Fruit fly (Drosophila melanogaster) whole organism, pupa: Measurements from ENCODE around the gene Cpsf5.

Source experiments
- CG10348 ChIP-seq: fragments of 200-800 bp; sonication (Bioruptor generic); IDR thresholded peaks from 2 replicates; pipeline ENCODE4 v1.3.6; 2022; ENCODE audit warnings: missing biosample characterization, missing genetic modification characterization
- CG12605 ChIP-seq: fragments of 200-800 bp; sonication (Bioruptor generic); IDR thresholded peaks from 2 replicates; pipeline ENCODE4 v1.3.6; 2022; ENCODE audit warnings: missing biosample characterization, missing genetic modification characterization
- CG13204 ChIP-seq: fragments of 200-800 bp; sonication (Bioruptor generic); optimal IDR thresholded peaks from 2 replicates; lab custom pipeline; 2018; ENCODE audit warnings: missing biosample characterization, mild to moderate bottlenecking, missing genetic modification characterization, moderate library complexity
- CG14655 ChIP-seq: fragments of 200-800 bp; sonication (Bioruptor generic); optimal IDR thresholded peaks from 3 replicates; lab custom pipeline; 2017; ENCODE audit warnings: mild to moderate bottlenecking, missing biosample characterization, missing genetic modification reagents, missing genetic modification characterization
- CG15710 ChIP-seq: fragments of 200-800 bp; sonication (Bioruptor generic); optimal IDR thresholded peaks from 2 replicates; lab custom pipeline; 2018; ENCODE audit warnings: missing biosample characterization, mild to moderate bottlenecking, missing genetic modification characterization, moderate library complexity
- CG17806 ChIP-seq: fragments of 200-800 bp; sonication (Bioruptor generic); optimal IDR thresholded peaks from 2 replicates; lab custom pipeline; 2018; ENCODE audit warnings: missing biosample characterization, mild to moderate bottlenecking, missing genetic modification characterization, moderate library complexity
- CG32121 ChIP-seq: fragments of 200-800 bp; sonication (Bioruptor generic); IDR thresholded peaks from 2 replicates; pipeline ENCODE4 v1.3.6; 2022; ENCODE audit warnings: missing biosample characterization, missing genetic modification characterization
- CG34367 ChIP-seq: fragments of 200-800 bp; sonication (Bioruptor generic); optimal IDR thresholded peaks from 2 replicates; lab custom pipeline; 2018; ENCODE audit warnings: missing biosample characterization, mild to moderate bottlenecking, missing genetic modification characterization
- CG4496 ChIP-seq: fragments of 200-800 bp; sonication (Bioruptor generic); IDR thresholded peaks from 3 replicates; pipeline ENCODE4 v1.3.6; 2022; ENCODE audit warnings: missing biosample characterization, missing genetic modification characterization
- CG8159 ChIP-seq: fragments of 200-800 bp; sonication (Bioruptor generic); optimal IDR thresholded peaks from 3 replicates; lab custom pipeline; 2018; ENCODE audit warnings: missing biosample characterization, mild to moderate bottlenecking, missing genetic modification characterization, moderate library complexity
- CG8301 ChIP-seq: fragments of 200-800 bp; sonication (Bioruptor generic); optimal IDR thresholded peaks from 2 replicates; lab custom pipeline; 2018; ENCODE audit warnings: missing biosample characterization, mild to moderate bottlenecking, missing genetic modification characterization
- CG9948 ChIP-seq: fragments of 200-800 bp; sonication (Bioruptor generic); optimal IDR thresholded peaks from 2 replicates; lab custom pipeline; 2018; ENCODE audit warnings: missing biosample characterization, mild to moderate bottlenecking, missing genetic modification characterization, moderate library complexity
- D1 ChIP-seq: fragments of 200-800 bp; sonication (Bioruptor generic); optimal IDR thresholded peaks from 2 replicates; lab custom pipeline; 2018; ENCODE audit warnings: missing biosample characterization, mild to moderate bottlenecking, missing genetic modification characterization, moderate library complexity
- EcR ChIP-seq: fragments of 200-800 bp; sonication (Bioruptor generic); optimal IDR thresholded peaks from 3 replicates; lab custom pipeline; 2019; ENCODE audit warnings: missing biosample characterization, missing genetic modification characterization, mild to moderate bottlenecking, moderate library complexity, missing genetic modification reagents
- Ets98B ChIP-seq: fragments of 200-800 bp; sonication (Bioruptor generic); IDR thresholded peaks from 2 replicates; pipeline ENCODE4 v1.3.6; 2022; ENCODE audit warnings: missing biosample characterization, missing genetic modification characterization
- Pif1A ChIP-seq: fragments of 200-800 bp; sonication (Bioruptor generic); optimal IDR thresholded peaks from 3 replicates; lab custom pipeline; 2016; ENCODE audit warnings: missing biosample characterization, missing genetic modification characterization
- Pif1B ChIP-seq: fragments of 200-800 bp; sonication (Bioruptor generic); optimal IDR thresholded peaks from 3 replicates; lab custom pipeline; 2016; ENCODE audit warnings: missing biosample characterization, missing genetic modification characterization
- Snoo ChIP-seq: fragments of 200-800 bp; sonication (Bioruptor generic); optimal IDR thresholded peaks from 3 replicates; lab custom pipeline; 2017; ENCODE audit warnings: missing biosample characterization, mild to moderate bottlenecking, missing genetic modification characterization, inconsistent platforms
- fd96Ca ChIP-seq: fragments of 200-800 bp; sonication (Bioruptor generic); IDR thresholded peaks from 3 replicates; pipeline ENCODE4 v1.3.6; 2022; ENCODE audit warnings: missing biosample characterization, missing genetic modification characterization
- gl ChIP-seq: fragments of 200-800 bp; sonication (Bioruptor generic); optimal IDR thresholded peaks from 2 replicates; lab custom pipeline; 2018; ENCODE audit warnings: missing biosample characterization, mild to moderate bottlenecking, missing genetic modification characterization
- rn ChIP-seq: fragments of 200-800 bp; sonication (Bioruptor generic); IDR thresholded peaks from 2 replicates; pipeline ENCODE4 v1.3.6; 2022; ENCODE audit warnings: missing biosample characterization, missing genetic modification characterization

The Cpsf5 gene

dm6 chr3L:9410030-9410589 is 728 bp upstream of the Cpsf5 start:
- TF ChIP-seq Snoo (tag; lab: Kevin White, UChicago), result no peak
- TF ChIP-seq CG10348 (GFP tag; lab: Robert Waterston, UW), result no peak

DNA sequence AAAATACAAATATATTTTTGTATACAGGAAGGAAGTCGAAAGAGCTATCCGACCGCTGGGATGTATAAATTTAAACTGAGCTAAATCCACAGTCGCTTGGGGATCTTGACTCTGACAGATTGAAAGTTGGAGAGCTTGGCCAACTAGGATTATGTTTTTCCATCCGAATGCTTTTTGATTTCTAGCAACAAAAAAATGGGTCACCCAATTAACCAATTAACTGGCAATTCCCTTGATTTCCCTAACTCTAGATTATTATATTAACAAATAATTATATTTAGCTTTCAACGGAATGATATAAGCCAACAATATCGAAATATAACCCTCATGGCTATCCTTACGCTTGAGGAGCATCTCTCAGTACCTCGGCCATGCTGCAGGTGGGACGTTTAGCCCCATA is 6.5 kb downstream of the Cpsf5 start, which contains the start of gene CG3982:
CG3982 (minus strand) TSS at position 101 of the 400 bp plus-strand sequence.
- no peak for TF ChIP-seq Pif1B
- TF ChIP-seq CG10348 (GFP tag; lab: Robert Waterston, UW), result no peak
- no peak for TF ChIP-seq CG8301 (tag; lab: Kevin White, UChicago)
- no peak for TF ChIP-seq Pif1A (GFP tag; lab: Kevin White, UChicago)

dm6 chr3L:9419328-9419727 is 8.5 kb downstream of the Cpsf5 start:
- no peak for TF ChIP-seq gl (tag; lab: Kevin White, UChicago)
- TF ChIP-seq Pif1A (GFP tag; lab: Kevin White, UChicago), result peak; percentile 61
- TF ChIP-seq rn, result peak; percentile 60
- no peak for TF ChIP-seq CG13204 (GFP tag; lab: Kevin White, UChicago)
- TF ChIP-seq Pif1B, result peak; percentile 5
- peak; percentile 85 for TF ChIP-seq CG4496
- peak; percentile 62 for TF ChIP-seq CG12605 (GFP tag; lab: Robert Waterston, UW)
- peak; percentile 21 for TF ChIP-seq Snoo (tag; lab: Kevin White, UChicago)
- TF ChIP-seq CG15710, result peak; percentile 40
- peak; percentile 89 for TF ChIP-seq fd96Ca
- no peak for TF ChIP-seq EcR (GFP tag; lab: Kevin White, UChicago)
- TF ChIP-seq CG32121 (GFP tag; lab: Robert Waterston, UW), result peak; percentile 90
- TF ChIP-seq CG9948, result peak; percentile 45
- no peak for TF ChIP-seq D1 (tag; lab: Kevin White, UChicago)
- TF ChIP-seq Ets98B, result peak; percentile 85
- TF ChIP-seq CG14655, result peak; percentile 36
- TF ChIP-seq CG34367 (tag; lab: Kevin White, UChicago), result peak; percentile 21
- peak; percentile 64 for TF ChIP-seq CG17806 (tag; lab: Kevin White, UChicago)
- TF ChIP-seq CG8159, result peak; percentile 47
- no peak for TF ChIP-seq CG10348 (GFP tag; lab: Robert Waterston, UW)
- TF ChIP-seq CG8301 (tag; lab: Kevin White, UChicago), result peak; percentile 53

dm6 chr3L:9420054-9420818 is 9.4 kb downstream of the Cpsf5 start:
- TF ChIP-seq CG4496, result peak; percentile 95
- peak; percentile 96 for TF ChIP-seq Ets98B
- peak; percentile 97 for TF ChIP-seq CG8159
- TF ChIP-seq CG15710, result peak; percentile 97
- TF ChIP-seq fd96Ca, result peak; percentile 92
- TF ChIP-seq CG8301 (tag; lab: Kevin White, UChicago), result peak; percentile 93
- peak; percentile 94 for TF ChIP-seq Snoo (tag; lab: Kevin White, UChicago)
- TF ChIP-seq gl (tag; lab: Kevin White, UChicago), result peak; percentile 91
- peak; percentile 93 for TF ChIP-seq CG9948
- peak; percentile 96 for TF ChIP-seq D1 (tag; lab: Kevin White, UChicago)
- TF ChIP-seq rn, result peak; percentile 74
- peak; percentile 96 for TF ChIP-seq Pif1B
- TF ChIP-seq Pif1A (GFP tag; lab: Kevin White, UChicago), result peak; percentile 94
- peak; percentile 96 for TF ChIP-seq CG32121 (GFP tag; lab: Robert Waterston, UW)
- TF ChIP-seq CG10348 (GFP tag; lab: Robert Waterston, UW), result peak; percentile 80
- TF ChIP-seq EcR (GFP tag; lab: Kevin White, UChicago), result peak; percentile 91
- TF ChIP-seq CG13204 (GFP tag; lab: Kevin White, UChicago), result peak; percentile 86
- TF ChIP-seq CG12605 (GFP tag; lab: Robert Waterston, UW), result peak; percentile 93
- TF ChIP-seq CG17806 (tag; lab: Kevin White, UChicago), result peak; percentile 95
- TF ChIP-seq CG14655, result peak; percentile 92
- peak; percentile 95 for TF ChIP-seq CG34367 (tag; lab: Kevin White, UChicago)

dm6 chr3L:9420819-9421130 is 9.9 kb downstream of the Cpsf5 start:
- no peak for TF ChIP-seq CG8159
- no peak for TF ChIP-seq fd96Ca
- TF ChIP-seq Ets98B, result no peak
- TF ChIP-seq CG14655, result no peak
- no peak for TF ChIP-seq gl (tag; lab: Kevin White, UChicago)
- no peak for TF ChIP-seq D1 (tag; lab: Kevin White, UChicago)
- TF ChIP-seq Snoo (tag; lab: Kevin White, UChicago), result no peak
- no peak for TF ChIP-seq CG17806 (tag; lab: Kevin White, UChicago)
- TF ChIP-seq CG32121 (GFP tag; lab: Robert Waterston, UW), result no peak
- no peak for TF ChIP-seq CG8301 (tag; lab: Kevin White, UChicago)
- no peak for TF ChIP-seq CG10348 (GFP tag; lab: Robert Waterston, UW)
- TF ChIP-seq CG9948, result no peak

- no peak for TF ChIP-seq CG8301 (tag; lab: Kevin White, UChicago)
- no peak for TF ChIP-seq fd96Ca
- TF ChIP-seq EcR (GFP tag; lab: Kevin White, UChicago), result peak; percentile 15
- peak; percentile 6; the same call in 1 of the 3 replicates for TF ChIP-seq CG4496
- TF ChIP-seq, all 21 proteins: peak for 2
Measured at dm6 chr3L:9421621-9422020, 10.8 kb downstream of the Cpsf5 start.
